Worm (Caenorhabditis elegans) whole organism, L4 larva: ENCODE data around the gene sups-1.

ENCODE experiments used
- R02D3.7 ChIP-seq: fragments of 150-350 bp; sonication (generic microtip); optimal IDR thresholded peaks from 3 replicates; lab custom pipeline; 2014; ENCODE audit warnings: missing biosample characterization, missing genetic modification characterization
- Y48G9A.11 ChIP-seq: fragments of 200-800 bp; sonication (Bioruptor generic); IDR thresholded peaks from 2 replicates; pipeline ENCODE4 v1.3.6; 2022; ENCODE audit warnings: missing genetic modification reagents, missing genetic modification characterization, missing compliant biosample characterization
- aha-1 ChIP-seq: fragments of 150-350 bp; peaks from one replicate; lab custom pipeline; 2014; ENCODE audit warnings: missing biosample characterization, missing genetic modification characterization
- ama-1 ChIP-seq: fragments of 150-350 bp; optimal IDR thresholded peaks from 2 replicates; lab custom pipeline; 2014; ENCODE audit warnings: inconsistent platforms, mixed read lengths
- ceh-44 ChIP-seq: fragments of 200-800 bp; sonication (Bioruptor generic); IDR thresholded peaks from 2 replicates; pipeline ENCODE4 v1.3.6; 2022; ENCODE audit warnings: missing genetic modification reagents, missing genetic modification characterization, missing compliant biosample characterization
- ces-1 ChIP-seq: fragments of 150-350 bp; sonication (generic microtip); optimal IDR thresholded peaks from 4 replicates; lab custom pipeline; 2014; ENCODE audit warnings: missing biosample characterization, missing genetic modification reagents, missing genetic modification characterization
- cey-2 ChIP-seq: sonication (generic microtip); optimal IDR thresholded peaks from 3 replicates; lab custom pipeline; 2017; ENCODE audit warnings: missing genetic modification characterization, mild to moderate bottlenecking, missing compliant biosample characterization, antibody characterized with exemption, borderline replicate concordance; ENCODE audit not compliant: insufficient read depth
- daf-8 ChIP-seq: fragments of 200-800 bp; sonication (Bioruptor generic); IDR thresholded peaks from 2 replicates; pipeline ENCODE4 v1.3.6; 2022; ENCODE audit warnings: missing genetic modification characterization, missing compliant biosample characterization
- dpl-1 ChIP-seq: fragments of 150-350 bp; optimal IDR thresholded peaks from 2 replicates; lab custom pipeline; 2014; ENCODE audit warnings: missing biosample characterization, missing genetic modification reagents, missing genetic modification characterization
- egl-43 ChIP-seq: fragments of 200-800 bp; sonication (Bioruptor generic); IDR thresholded peaks from 2 replicates; pipeline ENCODE4 v1.3.6; 2022; ENCODE audit warnings: missing genetic modification reagents, missing genetic modification characterization, missing compliant biosample characterization
- gei-8 ChIP-seq: fragments of 200-800 bp; sonication (Bioruptor generic); optimal IDR thresholded peaks from 2 replicates; lab custom pipeline; 2018; ENCODE audit warnings: mild to moderate bottlenecking, missing genetic modification characterization, missing compliant biosample characterization
- hif-1 ChIP-seq, 2 experiments: sonication (generic microtip); optimal IDR thresholded peaks; 2 replicates each; lab custom pipeline; 2016 to 2017; ENCODE audit warnings: missing compliant biosample characterization in 2 of 2, missing genetic modification characterization in 2 of 2, missing genetic modification reagents in 2 of 2, missing genotype in 2 of 2, mild to moderate bottlenecking in 1 of 2
- hlh-30 ChIP-seq: sonication (generic microtip); optimal IDR thresholded peaks from 2 replicates; lab custom pipeline; 2017; ENCODE audit warnings: antibody characterized with exemption, mild to moderate bottlenecking, missing genetic modification characterization, missing compliant biosample characterization; ENCODE audit not compliant: insufficient read depth
- lin-13 ChIP-seq: fragments of 150-350 bp; optimal IDR thresholded peaks from 2 replicates; lab custom pipeline; 2014; ENCODE audit warnings: missing biosample characterization, missing genetic modification reagents, missing genetic modification characterization
- lin-29 ChIP-seq: fragments of 200-800 bp; sonication (Bioruptor generic); IDR thresholded peaks from 2 replicates; pipeline ENCODE4 v1.3.6; 2022; ENCODE audit warnings: missing genetic modification reagents, missing genetic modification characterization, missing compliant biosample characterization
- lin-39 ChIP-seq: fragments of 150-350 bp; optimal IDR thresholded peaks from 2 replicates; lab custom pipeline; 2014; ENCODE audit warnings: missing biosample characterization, missing genetic modification reagents, missing genetic modification characterization
- lsy-2 ChIP-seq, 2 experiments: fragments of 150-350 bp in 1 of 2; sonication (generic microtip) in 1 of 2; optimal IDR thresholded peaks; 2 replicates each; lab custom pipeline; 2014 to 2017; ENCODE audit warnings: missing biosample characterization in 2 of 2, missing genetic modification characterization in 2 of 2
- mdl-1 ChIP-seq, 2 experiments: fragments of 150-350 bp in 1 of 2; sonication (generic microtip) in 1 of 2; optimal IDR thresholded peaks; 2 replicates each; lab custom pipeline; 2014 to 2017; ENCODE audit warnings: missing biosample characterization in 2 of 2, missing genetic modification characterization in 2 of 2
- mxl-2 ChIP-seq: fragments of 200-800 bp; sonication (Bioruptor generic); conservative IDR thresholded peaks from 2 replicates; pipeline ENCODE4 v1.3.6; 2022; ENCODE audit warnings: missing genetic modification reagents, missing genetic modification characterization, missing compliant biosample characterization
- nhr-10 ChIP-seq: fragments of 150-350 bp; optimal IDR thresholded peaks from 2 replicates; lab custom pipeline; 2014; ENCODE audit warnings: missing biosample characterization, missing genetic modification characterization
- nhr-111 ChIP-seq: fragments of 200-800 bp; sonication (Bioruptor generic); optimal IDR thresholded peaks from 2 replicates; lab custom pipeline; 2018; ENCODE audit warnings: mild to moderate bottlenecking, missing genetic modification characterization, missing compliant biosample characterization
- nhr-6 ChIP-seq: fragments of 150-350 bp; optimal IDR thresholded peaks from 2 replicates; lab custom pipeline; 2014; ENCODE audit warnings: missing biosample characterization, missing genetic modification characterization
- rbr-2 ChIP-seq: sonication (generic microtip); optimal IDR thresholded peaks from 2 replicates; lab custom pipeline; 2016; ENCODE audit warnings: missing genotype, missing genetic modification characterization, missing compliant biosample characterization
- set-16 ChIP-seq: fragments of 200-800 bp; sonication (Bioruptor generic); IDR thresholded peaks from 2 replicates; pipeline ENCODE4 v1.3.6; 2022; ENCODE audit warnings: missing genetic modification reagents, missing genetic modification characterization, missing compliant biosample characterization
- tra-1 ChIP-seq: fragments of 200-800 bp; sonication (Bioruptor generic); IDR thresholded peaks from 2 replicates; pipeline ENCODE4 v1.3.6; 2022; ENCODE audit warnings: missing genetic modification reagents, missing genetic modification characterization, missing compliant biosample characterization
- unc-130 ChIP-seq: sonication (generic microtip); optimal IDR thresholded peaks from 2 replicates; lab custom pipeline; 2016; ENCODE audit warnings: missing genetic modification reagents, missing genetic modification characterization, missing compliant biosample characterization
- unc-39 ChIP-seq: sonication (generic microtip); optimal IDR thresholded peaks from 2 replicates; lab custom pipeline; 2017; ENCODE audit warnings: missing biosample characterization, missing genetic modification characterization
- unc-62 ChIP-seq, 3 experiments: fragments of 150-350 bp in 1 of 3; sonication (generic microtip); optimal IDR thresholded peaks in 2 of 3; peaks in 1 of 3; 1 replicate in 1 of 3; 2 replicates in 2 of 3; lab custom pipeline; 2014 to 2017; ENCODE audit warnings: missing biosample characterization in 3 of 3, missing genetic modification characterization in 3 of 3, missing genetic modification reagents in 3 of 3, missing genotype in 1 of 3
- zag-1 ChIP-seq: fragments of 150-350 bp; optimal IDR thresholded peaks from 2 replicates; lab custom pipeline; 2014; ENCODE audit warnings: missing biosample characterization, missing genetic modification characterization
- ztf-7 ChIP-seq: fragments of 150-350 bp; optimal IDR thresholded peaks from 2 replicates; lab custom pipeline; 2014; ENCODE audit warnings: missing biosample characterization, missing genetic modification characterization

sups-1 gene

ce11 chrX:5987910-5988309 lies 16.0 kb upstream of the sups-1 start:
- TF ChIP-seq tra-1 (GFP tag; lab: Robert Waterston, UW) (no peak), nhr-111 (no peak), ztf-7 (no peak), nhr-10 (tag; lab: Kevin White, UChicago) (no peak)

- TF ChIP-seq aha-1 (no peak), dpl-1 (GFP tag; lab: Kevin White, UChicago) (no peak), lin-13 (GFP tag; lab: Kevin White, UChicago) (no peak), hlh-30 (no peak), Y48G9A.11 (GFP tag; lab: Robert Waterston, UW) (no peak), gei-8 (GFP tag; lab: Kevin White, UChicago) (no peak), rbr-2 (no peak), ces-1 (GFP tag; lab: Kevin White, UChicago) (no peak), cey-2 (tag; lab: Kevin White, UChicago) (no peak), zag-1 (tag; lab: Kevin White, UChicago) (no peak), mxl-2 (GFP tag; lab: Robert Waterston, UW) (no peak), unc-39 (tag; lab: Kevin White, UChicago) (no peak), ceh-44 (GFP tag; lab: Robert Waterston, UW) (no peak), lsy-2 (tag; optimal IDR thresholded peaks at IDR 0.05; lab: Kevin White, UChicago) (no peak), R02D3.7 (tag; lab: Kevin White, UChicago) (no peak), unc-130 (no peak)
These were observed 11.2 kb upstream of the sups-1 start, which contains the start of gene F22F4.5 for ce11 chrX:5992770-5993169. Gene F22F4.5 (minus strand): TSS chrX:5992870.

- TF ChIP-seq hif-1 (tag; optimal IDR thresholded peaks at IDR 0.05; lab: Kevin White, UChicago) (no peak), nhr-6 (tag; lab: Kevin White, UChicago) (no peak), hlh-30 (no peak), daf-8 (GFP tag; lab: Robert Waterston, UW) (no peak), R02D3.7 (tag; lab: Kevin White, UChicago) (no peak), ama-1 (lab: Kevin White, UChicago) (no peak), lin-13 (GFP tag; lab: Kevin White, UChicago) (no peak)
These were observed 9.9 kb upstream of the sups-1 start for ce11 chrX:5994004-5994403.

ce11 chrX:5995613-5996206 lies 8.2 kb upstream of the sups-1 start, which contains the start of gene inx-3:
Gene inx-3 (plus strand): TSS chrX:5996156.
- TF ChIP-seq aha-1 (peak; percentile 25), lin-29 (GFP tag; lab: Robert Waterston, UW) (no peak), nhr-111 (no peak), set-16 (GFP tag; lab: Robert Waterston, UW) (peak; percentile 62; the same call in 1 of the 2 replicates), egl-43 (GFP tag; lab: Robert Waterston, UW) (0 out of 2 replicates have a peak, but pooled peaks have one; percentile 33)

- no peak for TF ChIP-seq mdl-1 (tag; optimal IDR thresholded peaks at IDR 0.05; lab: Kevin White, UChicago)
- no peak for TF ChIP-seq lin-39
- no peak for TF ChIP-seq daf-8 (GFP tag; lab: Robert Waterston, UW)
- peak; percentile 81 for TF ChIP-seq aha-1
- TF ChIP-seq unc-62 (GFP tag; optimal IDR thresholded peaks at IDR 0.05 in 1 of 2; lab: Kevin White, UChicago): peak in 1 of 2 experiments; percentile 83
- no peak for TF ChIP-seq unc-62 (tag; optimal IDR thresholded peaks at IDR 0.05; lab: Kevin White, UChicago)
These were observed 4.8 kb upstream of the sups-1 start, which contains the start of gene F22F4.9 for ce11 chrX:5999103-5999554. Gene F22F4.9 (minus strand): TSS chrX:5999504.
